Fruit fly (Drosophila melanogaster) whole organism, wandering third instar larva: ENCODE measurements around the gene Scox.

Source experiments
- Abd-B ChIP-seq: fragments of >200 bp; optimal IDR thresholded peaks from 2 replicates; lab custom pipeline; 2017; ENCODE audit warnings: missing biosample characterization, missing genetic modification characterization
- CG32264 ChIP-seq: fragments of 200-800 bp; sonication (Bioruptor generic); optimal IDR thresholded peaks from 2 replicates; lab custom pipeline; 2016; ENCODE audit warnings: missing biosample characterization, missing genetic modification characterization
- CG9705 ChIP-seq: fragments of 200-800 bp; sonication (Bioruptor generic); optimal IDR thresholded peaks from 2 replicates; lab custom pipeline; 2018; ENCODE audit warnings: missing biosample characterization, mild to moderate bottlenecking, missing genetic modification characterization
- CrebA ChIP-seq: fragments of 200-800 bp; sonication (Bioruptor generic); optimal IDR thresholded peaks from 2 replicates; lab custom pipeline; 2016; ENCODE audit warnings: missing biosample characterization, mild to moderate bottlenecking, missing genetic modification characterization, borderline replicate concordance
- Dfd ChIP-seq: fragments of >200 bp; optimal IDR thresholded peaks from 2 replicates; lab custom pipeline; 2017; ENCODE audit warnings: missing biosample characterization, missing genetic modification characterization
- Dif ChIP-seq: fragments of 200-275, 200-300 bp; sonication (Bioruptor generic); optimal IDR thresholded peaks from 2 replicates; lab custom pipeline; 2018; ENCODE audit warnings: missing biosample characterization, missing genetic modification characterization; ENCODE audit not compliant: partially characterized antibody
- GATAd ChIP-seq: sonication (Bioruptor generic); optimal IDR thresholded peaks from 2 replicates; lab custom pipeline; 2016; ENCODE audit warnings: missing biosample characterization, missing genetic modification characterization
- HLH106 ChIP-seq: fragments of 200-800 bp; optimal IDR thresholded peaks from 3 replicates; lab custom pipeline; 2019; ENCODE audit warnings: missing biosample characterization, mild to moderate bottlenecking, missing genetic modification characterization, moderate library complexity
- Hnf4 ChIP-seq: fragments of 200-800 bp; sonication (Bioruptor generic); optimal IDR thresholded peaks from 2 replicates; lab custom pipeline; 2016; ENCODE audit warnings: missing biosample characterization, mild to moderate bottlenecking, missing genetic modification characterization
- Hr78 ChIP-seq: fragments of >200 bp; optimal IDR thresholded peaks from 2 replicates; lab custom pipeline; 2017; ENCODE audit warnings: missing biosample characterization, missing genetic modification characterization
- Hr83 ChIP-seq: fragments of 200-300 bp; sonication (Bioruptor generic); optimal IDR thresholded peaks from 2 replicates; lab custom pipeline; 2016; ENCODE audit warnings: missing biosample characterization, mild to moderate bottlenecking, missing genetic modification characterization, moderate library complexity; ENCODE audit not compliant: poor library complexity, severe bottlenecking
- Jra ChIP-seq: sonication (Bioruptor generic); optimal IDR thresholded peaks from 2 replicates; lab custom pipeline; 2016; ENCODE audit warnings: missing biosample characterization, missing genetic modification characterization
- Mio ChIP-seq: sonication (Bioruptor generic); optimal IDR thresholded peaks from 2 replicates; lab custom pipeline; 2016; ENCODE audit warnings: missing biosample characterization, missing genetic modification characterization
- Myc ChIP-seq: fragments of >200 bp; optimal IDR thresholded peaks from 2 replicates; lab custom pipeline; 2017
- N ChIP-seq: fragments of >200 bp; optimal IDR thresholded peaks from 2 replicates; lab custom pipeline; 2018; ENCODE audit warnings: missing biosample characterization, missing external identifiers, missing genetic modification characterization
- OdsH ChIP-seq: fragments of 200-800 bp; sonication (Bioruptor generic); optimal IDR thresholded peaks from 2 replicates; lab custom pipeline; 2016; ENCODE audit warnings: missing biosample characterization, mild to moderate bottlenecking, missing genetic modification characterization
- Rel ChIP-seq, 2 experiments: fragments of 200-800 bp; sonication (Bioruptor generic) in 1 of 2; optimal IDR thresholded peaks; 2 replicates in 1 of 2; 3 replicates in 1 of 2; lab custom pipeline; 2016 to 2019; ENCODE audit warnings: mild to moderate bottlenecking in 2 of 2, missing biosample characterization in 2 of 2, missing genetic modification characterization in 2 of 2, moderate library complexity in 1 of 2
- Sp1 ChIP-seq: fragments of 200-800 bp; sonication (Bioruptor generic); optimal IDR thresholded peaks from 3 replicates; lab custom pipeline; 2019; ENCODE audit warnings: missing biosample characterization, mild to moderate bottlenecking, missing genetic modification characterization, moderate library complexity
- Vsx2 ChIP-seq: fragments of 200-300, 225-300 bp; sonication (Bioruptor generic); optimal IDR thresholded peaks from 2 replicates; lab custom pipeline; 2018; ENCODE audit warnings: missing biosample characterization, missing genetic modification characterization; ENCODE audit not compliant: partially characterized antibody
- br ChIP-seq: fragments of 200-800 bp; sonication (Bioruptor generic); optimal IDR thresholded peaks from 2 replicates; lab custom pipeline; 2016; ENCODE audit warnings: missing biosample characterization, missing genetic modification characterization
- brk ChIP-seq: fragments of 200-800 bp; sonication (Bioruptor generic); optimal IDR thresholded peaks from 2 replicates; lab custom pipeline; 2016; ENCODE audit warnings: missing biosample characterization, mild to moderate bottlenecking, missing genetic modification characterization
- dl ChIP-seq, 2 experiments: fragments of 175-275, 200-275 bp in 1 of 2; fragments of 200-275 bp in 1 of 2; sonication (Bioruptor generic); optimal IDR thresholded peaks; lab custom pipeline; 2018; ENCODE audit warnings: mild to moderate bottlenecking in 2 of 2, missing biosample characterization in 2 of 2, missing genetic modification characterization in 2 of 2, moderate library complexity in 2 of 2; ENCODE audit not compliant: partially characterized antibody in 2 of 2, insufficient read depth in 1 of 2
- dmrt93B ChIP-seq: fragments of 200-800 bp; sonication (Bioruptor generic); optimal IDR thresholded peaks from 2 replicates; lab custom pipeline; 2018; ENCODE audit warnings: missing biosample characterization, mild to moderate bottlenecking, missing genetic modification characterization
- dsf ChIP-seq: sonication (Bioruptor generic); optimal IDR thresholded peaks from 2 replicates; lab custom pipeline; 2016; ENCODE audit warnings: missing biosample characterization, missing genetic modification characterization, borderline replicate concordance
- ey ChIP-seq: fragments of 200-800 bp; sonication (Bioruptor generic); optimal IDR thresholded peaks from 2 replicates; lab custom pipeline; 2016; ENCODE audit warnings: missing biosample characterization, missing genetic modification characterization
- foxo ChIP-seq, 2 experiments: fragments of 200-800 bp; sonication (Bioruptor generic); optimal IDR thresholded peaks; 2 replicates in 1 of 2; 3 replicates in 1 of 2; lab custom pipeline; 2016 to 2017; ENCODE audit warnings: missing biosample characterization in 2 of 2, missing genetic modification characterization in 2 of 2
- fru ChIP-seq: fragments of 200-800 bp; sonication (Bioruptor generic); optimal IDR thresholded peaks from 3 replicates; lab custom pipeline; 2016; ENCODE audit warnings: missing biosample characterization, mild to moderate bottlenecking, missing genetic modification characterization
- h ChIP-seq: fragments of 200-800 bp; sonication (Bioruptor generic); optimal IDR thresholded peaks from 3 replicates; lab custom pipeline; 2016; ENCODE audit warnings: missing biosample characterization, mild to moderate bottlenecking, missing genetic modification characterization
- jim ChIP-seq: fragments of 175-275, 200-325 bp; sonication (Bioruptor generic); optimal IDR thresholded peaks from 2 replicates; lab custom pipeline; 2016; ENCODE audit warnings: missing biosample characterization, mild to moderate bottlenecking, missing genetic modification characterization
- lola ChIP-seq: fragments of >200 bp; optimal IDR thresholded peaks from 2 replicates; lab custom pipeline; 2017; ENCODE audit warnings: missing biosample characterization, missing genetic modification characterization
- pan ChIP-seq: fragments of >200 bp; optimal IDR thresholded peaks from 2 replicates; lab custom pipeline; 2017
- psq ChIP-seq: fragments of 200-800 bp; sonication (Bioruptor generic); optimal IDR thresholded peaks from 3 replicates; lab custom pipeline; 2017; ENCODE audit warnings: missing biosample characterization, mild to moderate bottlenecking, missing genetic modification characterization, moderate library complexity
- rgr ChIP-seq: fragments of 200-800 bp; sonication (Bioruptor generic); optimal IDR thresholded peaks from 3 replicates; lab custom pipeline; 2016; ENCODE audit warnings: missing biosample characterization, mild to moderate bottlenecking, missing genetic modification characterization
- sage ChIP-seq: fragments of 200-800 bp; sonication (Bioruptor generic); optimal IDR thresholded peaks from 2 replicates; lab custom pipeline; 2016; ENCODE audit warnings: missing biosample characterization, mild to moderate bottlenecking, missing genetic modification characterization
- sv ChIP-seq: fragments of 200-800 bp; sonication (Bioruptor generic); optimal IDR thresholded peaks from 3 replicates; lab custom pipeline; 2016; ENCODE audit warnings: missing biosample characterization, missing genetic modification characterization
- tai ChIP-seq: sonication (Bioruptor generic); optimal IDR thresholded peaks from 2 replicates; lab custom pipeline; 2016; ENCODE audit warnings: missing biosample characterization, missing genetic modification characterization
- usp ChIP-seq: fragments of >200 bp; optimal IDR thresholded peaks from 2 replicates; lab custom pipeline; 2017; ENCODE audit warnings: missing biosample characterization, missing genetic modification characterization
- woc ChIP-seq: sonication (Bioruptor generic); optimal IDR thresholded peaks from 2 replicates; lab custom pipeline; 2016; ENCODE audit warnings: missing biosample characterization, mild to moderate bottlenecking, missing genetic modification characterization

Scox gene

dm6 chr2L:5009306-5010030, 40.7 kb upstream of the Scox start, which contains the start of gene Rtnl1:
Gene Rtnl1 (minus strand): TSS chr2L:5009720.
- TF ChIP-seq Dif (GFP tag; lab: Kevin White, UChicago) (peak; percentile 57), Hr83 (peak; percentile 78), HLH106 (peak; percentile 17), Vsx2 (GFP tag; lab: Kevin White, UChicago) (no peak), Myc (lab: Kevin White, UChicago) (peak; percentile 92), Sp1 (peak; percentile 54), foxo (GFP tag; optimal IDR thresholded peaks at IDR 0.05; lab: Kevin White, UChicago) (peak in 1 of 2 experiments; percentile 27), ey (GFP tag; lab: Kevin White, UChicago) (no peak), h (GFP tag; lab: Kevin White, UChicago) (peak; percentile 60), rgr (GFP tag; lab: Kevin White, UChicago) (peak; percentile 69), usp (GFP tag; lab: Kevin White, UChicago) (no peak), Jra (GFP tag; lab: Kevin White, UChicago) (peak; percentile 65), tai (GFP tag; lab: Kevin White, UChicago) (no peak), CG9705 (peak; percentile 12), Rel (GFP tag; optimal IDR thresholded peaks at IDR 0.05; lab: Kevin White, UChicago) (no peak), Rel (tag; optimal IDR thresholded peaks at IDR 0.05; lab: Kevin White, UChicago) (peak; percentile 57), br (GFP tag; lab: Kevin White, UChicago) (peak; percentile 29), dl (GFP tag; optimal IDR thresholded peaks at IDR 0.05; lab: Kevin White, UChicago; ENCODE audit: insufficient read depth in 1 of 2, partially characterized antibody in 2 of 2) (no peak), fru (GFP tag; lab: Kevin White, UChicago) (peak; percentile 23)

- TF ChIP-seq dmrt93B (GFP tag; lab: Kevin White, UChicago) (no peak), Vsx2 (GFP tag; lab: Kevin White, UChicago) (no peak), rgr (GFP tag; lab: Kevin White, UChicago) (peak; percentile 9), lola (no peak), foxo (GFP tag; optimal IDR thresholded peaks at IDR 0.05; lab: Kevin White, UChicago) (peak in 1 of 2 experiments; percentile 6), OdsH (GFP tag; lab: Kevin White, UChicago) (peak; percentile 16), tai (GFP tag; lab: Kevin White, UChicago) (no peak), Jra (GFP tag; lab: Kevin White, UChicago) (no peak), psq (no peak), Rel (GFP tag; optimal IDR thresholded peaks at IDR 0.05; lab: Kevin White, UChicago) (no peak), Rel (tag; optimal IDR thresholded peaks at IDR 0.05; lab: Kevin White, UChicago) (peak; percentile 15), Sp1 (no peak), CG9705 (no peak), pan (lab: Kevin White, UChicago) (no peak), Hr83 (no peak), Dif (GFP tag; lab: Kevin White, UChicago) (no peak), br (GFP tag; lab: Kevin White, UChicago) (peak; percentile 17), Hr78 (no peak), brk (GFP tag; lab: Kevin White, UChicago) (no peak), HLH106 (no peak), sv (GFP tag; lab: Kevin White, UChicago) (no peak), ey (GFP tag; lab: Kevin White, UChicago) (no peak), Hnf4 (GFP tag; lab: Kevin White, UChicago) (no peak), Myc (lab: Kevin White, UChicago) (no peak), Abd-B (GFP tag; lab: Kevin White, UChicago) (no peak), usp (GFP tag; lab: Kevin White, UChicago) (no peak), sage (GFP tag; lab: Kevin White, UChicago) (no peak), N (GFP tag; lab: Kevin White, UChicago) (no peak), Mio (no peak), jim (GFP tag; lab: Kevin White, UChicago) (no peak), dsf (no peak), GATAd (no peak), CrebA (GFP tag; lab: Kevin White, UChicago) (no peak), woc (GFP tag; lab: Kevin White, UChicago) (no peak), CG32264 (GFP tag; lab: Kevin White, UChicago) (no peak), Dfd (GFP tag; lab: Kevin White, UChicago) (no peak), dl (GFP tag; optimal IDR thresholded peaks at IDR 0.05; lab: Kevin White, UChicago; ENCODE audit: insufficient read depth in 1 of 2, partially characterized antibody in 2 of 2) (no peak), fru (GFP tag; lab: Kevin White, UChicago) (no peak), h (GFP tag; lab: Kevin White, UChicago) (no peak)
- TF ChIP-seq, all 38 proteins: peak for 5
Observed at dm6 chr2L:5007256-5007655, 38.5 kb upstream of the Scox start.
